Worm (Caenorhabditis elegans) whole organism, L2 larva: ENCODE data around the gene clec-52.
A peak's percentile ranks its signal among the peaks of the same experiment; 100 is the strongest.

Experiments used
- F13H6.1 ChIP-seq: sonication (generic microtip); optimal IDR thresholded peaks from 2 replicates; lab custom pipeline; 2016; ENCODE audit warnings: missing genetic modification characterization, missing compliant biosample characterization
- R02D3.7 ChIP-seq: fragments of 150-350 bp; optimal IDR thresholded peaks from 2 replicates; lab custom pipeline; 2014; ENCODE audit warnings: missing biosample characterization, missing genetic modification characterization
- dmd-4 ChIP-seq: sonication (generic microtip); optimal IDR thresholded peaks from 2 replicates; lab custom pipeline; 2017; ENCODE audit warnings: missing biosample characterization, missing genetic modification characterization
- elt-3 ChIP-seq: sonication (generic microtip); optimal IDR thresholded peaks from 2 replicates; lab custom pipeline; 2017; ENCODE audit warnings: missing biosample characterization, missing genetic modification characterization
- fos-1 ChIP-seq: fragments of 150-350 bp; optimal IDR thresholded peaks from 2 replicates; lab custom pipeline; 2014; ENCODE audit warnings: missing biosample characterization, missing genetic modification characterization
- lin-39 ChIP-seq: fragments of 150-350 bp; optimal IDR thresholded peaks from 2 replicates; lab custom pipeline; 2014; ENCODE audit warnings: missing biosample characterization, missing genetic modification reagents, missing genetic modification characterization
- mab-5 ChIP-seq: fragments of 150-350 bp; optimal IDR thresholded peaks from 2 replicates; lab custom pipeline; 2014; ENCODE audit warnings: missing biosample characterization, missing genetic modification characterization
- nhr-6 ChIP-seq: fragments of 150-350 bp; optimal IDR thresholded peaks from 2 replicates; lab custom pipeline; 2014; ENCODE audit warnings: missing biosample characterization, missing genetic modification characterization
- nhr-77 ChIP-seq: fragments of 150-350 bp; optimal IDR thresholded peaks from 2 replicates; lab custom pipeline; 2014; ENCODE audit warnings: missing biosample characterization, missing genetic modification characterization
- skn-1 ChIP-seq: sonication (generic microtip); optimal IDR thresholded peaks from 2 replicates; lab custom pipeline; 2017; ENCODE audit warnings: missing biosample characterization, missing genetic modification characterization
- sma-9 ChIP-seq, 2 experiments: fragments of 150-350 bp in 1 of 2; sonication (generic microtip) in 1 of 2; optimal IDR thresholded peaks; 2 replicates each; lab custom pipeline; 2014 to 2016; ENCODE audit warnings: missing genetic modification characterization in 2 of 2, mild to moderate bottlenecking in 1 of 2, missing biosample characterization in 1 of 2, missing compliant biosample characterization in 1 of 2, missing genetic modification reagents in 1 of 2, moderate library complexity in 1 of 2
- unc-62 ChIP-seq: fragments of 150-350 bp; optimal IDR thresholded peaks from 2 replicates; lab custom pipeline; 2014; ENCODE audit warnings: missing biosample characterization, missing genetic modification reagents, missing genetic modification characterization
- ztf-11 ChIP-seq: sonication (generic microtip); optimal IDR thresholded peaks from 2 replicates; lab custom pipeline; 2017; ENCODE audit warnings: missing biosample characterization, missing genetic modification characterization

DNA sequence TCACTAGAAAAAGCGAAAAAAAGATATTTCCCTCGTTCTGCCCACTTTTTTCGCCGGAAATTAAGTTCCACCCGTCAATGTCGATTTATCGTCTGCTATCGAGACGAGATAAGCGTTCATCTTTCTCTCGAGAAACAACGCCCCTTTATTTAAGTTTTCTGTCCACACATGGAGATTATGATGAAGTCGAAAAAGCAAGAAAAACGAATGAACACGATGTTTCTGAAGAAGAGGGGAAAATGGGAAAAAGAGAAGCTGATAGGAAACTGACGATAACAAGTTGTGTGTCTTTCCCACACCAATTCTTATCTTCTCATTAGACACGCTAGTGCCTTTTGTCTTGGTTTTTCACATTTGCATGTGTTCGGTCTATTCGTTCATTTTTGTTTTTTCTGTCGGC lies 6.2 kb upstream of the clec-52 start:
- TF ChIP-seq lin-39: no peak
- no peak for TF ChIP-seq mab-5
- TF ChIP-seq R02D3.7 (tag; lab: Kevin White, UChicago): no peak
- no peak for TF ChIP-seq F13H6.1 (tag; lab: Kevin White, UChicago)
- TF ChIP-seq unc-62 (GFP tag; lab: Kevin White, UChicago): no peak
- TF ChIP-seq sma-9 (GFP tag; optimal IDR thresholded peaks at IDR 0.05; lab: Kevin White, UChicago): no peak
- no peak for TF ChIP-seq sma-9 (tag; optimal IDR thresholded peaks at IDR 0.05; lab: Kevin White, UChicago)
- TF ChIP-seq fos-1 (tag; lab: Kevin White, UChicago): peak; percentile 76
- no peak for TF ChIP-seq elt-3 (tag; lab: Kevin White, UChicago)
- TF ChIP-seq skn-1 (tag; lab: Kevin White, UChicago): no peak
- no peak for TF ChIP-seq nhr-6 (tag; lab: Kevin White, UChicago)
- no peak for TF ChIP-seq ztf-11 (tag; lab: Kevin White, UChicago)
- TF ChIP-seq nhr-77 (tag; lab: Kevin White, UChicago): no peak
- TF ChIP-seq dmd-4 (tag; lab: Kevin White, UChicago): no peak
